Fruit fly (Drosophila melanogaster) whole organism, embryonic: ENCODE results near the gene CG17470.

Experiments
- Aef1 ChIP-seq: fragments of 200-800 bp; sonication (Bioruptor generic); IDR thresholded peaks from 3 replicates; pipeline ENCODE4 v1.3.6; 2022; ENCODE audit warnings: missing biosample characterization, missing genetic modification characterization
- BtbVII ChIP-seq: fragments of 200-800 bp; sonication (Bioruptor generic); optimal IDR thresholded peaks from 3 replicates; lab custom pipeline; 2017; ENCODE audit warnings: missing biosample characterization, mild to moderate bottlenecking, missing genetic modification characterization
- C15 ChIP-seq: fragments of 200-800 bp; sonication (Bioruptor generic); IDR thresholded peaks from 3 replicates; pipeline ENCODE4 v1.3.6; 2022; ENCODE audit warnings: missing biosample characterization, missing genetic modification characterization
- CG10462 ChIP-seq: fragments of 200-800 bp; sonication (Bioruptor generic); optimal IDR thresholded peaks from 2 replicates; lab custom pipeline; 2016; ENCODE audit warnings: missing biosample characterization, missing genetic modification characterization
- CG11398 ChIP-seq: fragments of 200-800 bp; sonication (Bioruptor generic); optimal IDR thresholded peaks from 2 replicates; lab custom pipeline; 2016; ENCODE audit warnings: missing biosample characterization, missing genetic modification characterization
- CG12744 ChIP-seq: fragments of 200-800 bp; sonication (Bioruptor generic); optimal IDR thresholded peaks from 2 replicates; lab custom pipeline; 2016; ENCODE audit warnings: missing biosample characterization, missing genetic modification characterization
- CG12769 ChIP-seq: fragments of 200-800 bp; sonication (Bioruptor generic); optimal IDR thresholded peaks from 2 replicates; lab custom pipeline; 2019; ENCODE audit warnings: missing biosample characterization, mild to moderate bottlenecking, missing genetic modification characterization, moderate library complexity
- CG13624 ChIP-seq: fragments of 200-800 bp; sonication (Bioruptor generic); optimal IDR thresholded peaks from 2 replicates; lab custom pipeline; 2016; ENCODE audit warnings: missing biosample characterization, missing genetic modification characterization
- CG14710 ChIP-seq: fragments of 200-800 bp; sonication (Bioruptor generic); optimal IDR thresholded peaks from 3 replicates; lab custom pipeline; 2019; ENCODE audit warnings: missing biosample characterization, mild to moderate bottlenecking, missing genetic modification characterization, moderate library complexity
- CG15011 ChIP-seq: fragments of 200-800 bp; sonication (Bioruptor generic); optimal IDR thresholded peaks from 3 replicates; lab custom pipeline; 2018; ENCODE audit warnings: missing biosample characterization, mild to moderate bottlenecking, missing genetic modification characterization
- CG1529 ChIP-seq: fragments of 200-800 bp; sonication (Bioruptor generic); optimal IDR thresholded peaks from 3 replicates; lab custom pipeline; 2018; ENCODE audit warnings: missing biosample characterization, missing genetic modification characterization
- CG17385 ChIP-seq: fragments of 200-800 bp; sonication (Bioruptor generic); optimal IDR thresholded peaks from 3 replicates; lab custom pipeline; 2018; ENCODE audit warnings: missing biosample characterization, mild to moderate bottlenecking, missing genetic modification characterization
- CG2875 ChIP-seq: fragments of 200-800 bp; sonication (Bioruptor generic); optimal IDR thresholded peaks from 2 replicates; lab custom pipeline; 2017; ENCODE audit warnings: missing biosample characterization, mild to moderate bottlenecking, missing genetic modification characterization, missing genetic modification reagents
- CG3281 ChIP-seq: fragments of 200-800 bp; sonication (Bioruptor generic); optimal IDR thresholded peaks from 3 replicates; lab custom pipeline; 2017; ENCODE audit warnings: missing biosample characterization, mild to moderate bottlenecking, missing genetic modification characterization
- CG34376 ChIP-seq: fragments of 200-800 bp; sonication (Bioruptor generic); optimal IDR thresholded peaks from 2 replicates; lab custom pipeline; 2018; ENCODE audit warnings: missing biosample characterization, mild to moderate bottlenecking, missing genetic modification characterization
- CG3726 ChIP-seq: fragments of 200-800 bp; sonication (Bioruptor generic); IDR thresholded peaks from 3 replicates; pipeline ENCODE4, ENCODE4 v1.3.6; 2022; ENCODE audit warnings: missing biosample characterization, missing genetic modification characterization
- CG5245 ChIP-seq: fragments of 200-800 bp; sonication (Bioruptor generic); optimal IDR thresholded peaks from 3 replicates; lab custom pipeline; 2016; ENCODE audit warnings: missing biosample characterization, missing genetic modification characterization
- CG7372 ChIP-seq: fragments of 200-800 bp; sonication (Bioruptor generic); IDR thresholded peaks from 2 replicates; pipeline ENCODE4 v1.3.6; 2022; ENCODE audit warnings: missing biosample characterization, missing genetic modification characterization
- CG7839 ChIP-seq: fragments of 200-800 bp; sonication (Bioruptor generic); optimal IDR thresholded peaks from 3 replicates; lab custom pipeline; 2018; ENCODE audit warnings: missing biosample characterization, mild to moderate bottlenecking, missing genetic modification characterization, moderate library complexity
- CkIIα-i1 ChIP-seq: fragments of 200-800 bp; sonication (Bioruptor generic); IDR thresholded peaks from 2 replicates; pipeline ENCODE4 v1.3.6; 2022; ENCODE audit warnings: missing biosample characterization, missing genetic modification characterization
- Dip3 ChIP-seq: fragments of 200-800 bp; sonication (Bioruptor generic); optimal IDR thresholded peaks from 3 replicates; lab custom pipeline; 2016; ENCODE audit warnings: missing biosample characterization, missing genetic modification characterization
- Dp ChIP-seq: fragments of 200-800 bp; sonication (Bioruptor generic); optimal IDR thresholded peaks from 2 replicates; lab custom pipeline; 2018; ENCODE audit warnings: missing biosample characterization, mild to moderate bottlenecking, missing genetic modification characterization, moderate library complexity
- Gug ChIP-seq: fragments of 200-800 bp; sonication (Bioruptor generic); IDR thresholded peaks from 4 replicates; pipeline ENCODE4 v1.3.6; 2022; ENCODE audit warnings: missing biosample characterization, missing genetic modification characterization
- HHEX ChIP-seq: fragments of 200-800 bp; sonication (Bioruptor generic); optimal IDR thresholded peaks from 3 replicates; lab custom pipeline; 2017; ENCODE audit warnings: missing biosample characterization, mild to moderate bottlenecking, missing genetic modification characterization, missing genetic modification reagents
- Hsf ChIP-seq: fragments of 200-800 bp; sonication (Bioruptor generic); optimal IDR thresholded peaks from 3 replicates; lab custom pipeline; 2016; ENCODE audit warnings: missing biosample characterization, missing genetic modification characterization
- MTF-1 ChIP-seq: fragments of 200-800 bp; sonication (Bioruptor generic); optimal IDR thresholded peaks from 2 replicates; lab custom pipeline; 2018; ENCODE audit warnings: missing biosample characterization, mild to moderate bottlenecking, missing genetic modification characterization, borderline replicate concordance
- Mrtf ChIP-seq: fragments of 200-800 bp; sonication (Bioruptor generic); IDR thresholded peaks from 3 replicates; pipeline ENCODE4 v1.3.6; 2022; ENCODE audit warnings: missing biosample characterization, missing genetic modification characterization
- Opbp ChIP-seq: fragments of 200-800 bp; sonication (Bioruptor generic); IDR thresholded peaks from 3 replicates; pipeline ENCODE4 v1.3.6; 2022; ENCODE audit warnings: missing biosample characterization, missing genetic modification characterization; ENCODE audit not compliant: partially characterized antibody
- Ptx1 ChIP-seq: fragments of 200-800 bp; sonication (Bioruptor generic); IDR thresholded peaks from 2 replicates; pipeline ENCODE4 v1.3.6; 2022; ENCODE audit warnings: missing biosample characterization, missing genetic modification characterization
- Stat92E ChIP-seq, 3 experiments: fragments of >200 bp in 2 of 3; fragments of 200-800 bp in 1 of 3; sonication (Bioruptor generic) in 1 of 3; optimal IDR thresholded peaks; 2 replicates each; lab custom pipeline; 2017 to 2019; ENCODE audit warnings: missing biosample characterization in 3 of 3, missing genetic modification characterization in 3 of 3, mild to moderate bottlenecking in 1 of 3, moderate library complexity in 1 of 3
- ab ChIP-seq: fragments of 200-800 bp; sonication (Bioruptor generic); optimal IDR thresholded peaks from 2 replicates; lab custom pipeline; 2016; ENCODE audit warnings: missing biosample characterization, missing genetic modification characterization
- corto ChIP-seq: fragments of 200-800 bp; sonication (Bioruptor generic); optimal IDR thresholded peaks from 2 replicates; lab custom pipeline; 2016; ENCODE audit warnings: missing biosample characterization, mild to moderate bottlenecking, missing genetic modification characterization, moderate library complexity
- fd96Cb ChIP-seq: fragments of 200-800 bp; sonication (Bioruptor generic); optimal IDR thresholded peaks from 2 replicates; lab custom pipeline; 2018; ENCODE audit warnings: missing biosample characterization, mild to moderate bottlenecking, missing genetic modification characterization, moderate library complexity
- gce ChIP-seq: fragments of 200-800 bp; sonication (Bioruptor generic); IDR thresholded peaks from 3 replicates; pipeline ENCODE4 v1.3.6; 2022; ENCODE audit warnings: missing biosample characterization, missing genetic modification characterization
- gsb-n ChIP-seq: fragments of 200-800 bp; sonication (Bioruptor generic); optimal IDR thresholded peaks from 3 replicates; lab custom pipeline; 2018; ENCODE audit warnings: missing biosample characterization, mild to moderate bottlenecking, missing genetic modification characterization
- hth ChIP-seq: fragments of >200 bp; optimal IDR thresholded peaks from 2 replicates; lab custom pipeline; 2017; ENCODE audit warnings: inconsistent platforms
- ken ChIP-seq: fragments of 200-800 bp; sonication (Bioruptor generic); IDR thresholded peaks from 3 replicates; pipeline ENCODE4 v1.3.6; 2022; ENCODE audit warnings: missing biosample characterization, missing genetic modification characterization
- lab ChIP-seq: fragments of 200-800 bp; sonication (Bioruptor generic); optimal IDR thresholded peaks from 3 replicates; lab custom pipeline; 2017; ENCODE audit warnings: missing biosample characterization, missing genetic modification characterization, mild to moderate bottlenecking, moderate library complexity, missing genetic modification reagents
- lmd ChIP-seq: fragments of 200-800 bp; sonication (Bioruptor generic); IDR thresholded peaks from 2 replicates; pipeline ENCODE4 v1.3.6; 2022; ENCODE audit warnings: missing biosample characterization, missing genetic modification characterization
- nerfin-1 ChIP-seq: fragments of 200-800 bp; sonication (Bioruptor generic); optimal IDR thresholded peaks from 3 replicates; lab custom pipeline; 2019; ENCODE audit warnings: missing biosample characterization, mild to moderate bottlenecking, missing genetic modification characterization, moderate library complexity
- nerfin-2 ChIP-seq: fragments of 200-800 bp; sonication (Bioruptor generic); IDR thresholded peaks from 2 replicates; pipeline ENCODE4 v1.3.6; 2022; ENCODE audit warnings: missing biosample characterization, missing genetic modification characterization; ENCODE audit not compliant: partially characterized antibody
- oc ChIP-seq: fragments of 200-800 bp; sonication (Bioruptor generic); optimal IDR thresholded peaks from 2 replicates; lab custom pipeline; 2018; ENCODE audit warnings: missing biosample characterization, mild to moderate bottlenecking, missing genetic modification characterization, moderate library complexity
- pho ChIP-seq: fragments of 200-800 bp; sonication (Bioruptor generic); optimal IDR thresholded peaks from 2 replicates; lab custom pipeline; 2016; ENCODE audit warnings: missing biosample characterization, missing genetic modification characterization
- phol ChIP-seq: fragments of 200-800 bp; sonication (Bioruptor generic); optimal IDR thresholded peaks from 3 replicates; lab custom pipeline; 2018; ENCODE audit warnings: missing biosample characterization, mild to moderate bottlenecking, missing genetic modification characterization, moderate library complexity
- run ChIP-seq: fragments of 200-800 bp; sonication (Bioruptor generic); optimal IDR thresholded peaks from 3 replicates; lab custom pipeline; 2018; ENCODE audit warnings: missing biosample characterization, mild to moderate bottlenecking, missing genetic modification characterization
- schlank ChIP-seq: fragments of 200-800 bp; sonication (Bioruptor generic); optimal IDR thresholded peaks from 2 replicates; lab custom pipeline; 2018; ENCODE audit warnings: missing biosample characterization, mild to moderate bottlenecking, missing genetic modification characterization
- scrt ChIP-seq: fragments of 200-800 bp; sonication (Bioruptor generic); optimal IDR thresholded peaks from 2 replicates; lab custom pipeline; 2018; ENCODE audit warnings: missing biosample characterization, mild to moderate bottlenecking, missing genetic modification characterization, moderate library complexity
- tio ChIP-seq: fragments of 200-800 bp; sonication (Bioruptor generic); optimal IDR thresholded peaks from 2 replicates; lab custom pipeline; 2017; ENCODE audit warnings: missing biosample characterization, missing genetic modification characterization, inconsistent platforms
- twi ChIP-seq: fragments of 200-800 bp; optimal IDR thresholded peaks from 2 replicates; lab custom pipeline; 2019; ENCODE audit warnings: missing biosample characterization, mild to moderate bottlenecking, missing genetic modification characterization, moderate library complexity
- usp ChIP-seq: fragments of >200 bp; optimal IDR thresholded peaks from 2 replicates; lab custom pipeline; 2017; ENCODE audit warnings: missing biosample characterization, missing genetic modification characterization
- vfl ChIP-seq: fragments of 200-800 bp; sonication (Bioruptor generic); optimal IDR thresholded peaks from 2 replicates; lab custom pipeline; 2016; ENCODE audit warnings: missing biosample characterization, missing genetic modification characterization
- zf30C ChIP-seq: fragments of 200-800 bp; sonication (Bioruptor generic); optimal IDR thresholded peaks from 3 replicates; lab custom pipeline; 2018; ENCODE audit warnings: missing biosample characterization, mild to moderate bottlenecking, missing genetic modification characterization

Gene CG17470

dm6 chr2L:20638413-20638812 is 4.6 kb downstream of the CG17470 start (continued):
- no peak for TF ChIP-seq CG34376 (GFP tag; lab: Kevin White, UChicago)
- no peak for TF ChIP-seq CG7839 (tag; lab: Kevin White, UChicago)
- TF ChIP-seq ab (GFP tag; lab: Kevin White, UChicago): no peak
- peak; percentile 67 for TF ChIP-seq CG12769 (tag; lab: Kevin White, UChicago)
- TF ChIP-seq CG11398 (GFP tag; lab: Kevin White, UChicago): no peak
- TF ChIP-seq Stat92E (GFP tag; optimal IDR thresholded peaks at IDR 0.05; lab: Kevin White, UChicago): peak in 1 of 3 experiments; percentile 36
- no peak for TF ChIP-seq schlank (tag; lab: Kevin White, UChicago)
- no peak for TF ChIP-seq lab (GFP tag; lab: Kevin White, UChicago)
- TF ChIP-seq fd96Cb (tag; lab: Kevin White, UChicago): no peak
- TF ChIP-seq Dip3: no peak
- TF ChIP-seq HHEX (GFP tag; lab: Kevin White, UChicago): no peak
- TF ChIP-seq CkIIα-i1 (GFP tag; lab: Robert Waterston, UW): no peak
- no peak for TF ChIP-seq CG12744 (GFP tag; lab: Kevin White, UChicago)
- no peak for TF ChIP-seq zf30C (GFP tag; lab: Kevin White, UChicago)
- no peak for TF ChIP-seq run (tag; lab: Kevin White, UChicago)
- no peak for TF ChIP-seq CG2875 (GFP tag; lab: Kevin White, UChicago)
- no peak for TF ChIP-seq Mrtf
- TF ChIP-seq CG15011: no peak
- TF ChIP-seq CG10462 (GFP tag; lab: Kevin White, UChicago): no peak
- TF ChIP-seq vfl (GFP tag; lab: Kevin White, UChicago): no peak
- no peak for TF ChIP-seq nerfin-1
- no peak for TF ChIP-seq CG7372
- TF ChIP-seq Opbp (GFP tag; lab: Robert Waterston, UW): peak; percentile 73; the same call in 2 of the 3 replicates
- no peak for TF ChIP-seq gsb-n
- TF ChIP-seq usp: no peak
- peak; percentile 96 for TF ChIP-seq Dp (GFP tag; lab: Kevin White, UChicago)
- peak; percentile 43; the same call in 2 of the 3 replicates for TF ChIP-seq ken (GFP tag; lab: Robert Waterston, UW)
- TF ChIP-seq C15 (GFP tag; lab: Robert Waterston, UW): no peak
- TF ChIP-seq Ptx1 (GFP tag; lab: Robert Waterston, UW): no peak
- no peak for TF ChIP-seq Hsf (GFP tag; lab: Kevin White, UChicago)
- no peak for TF ChIP-seq CG3726
- no peak for TF ChIP-seq CG5245 (GFP tag; lab: Kevin White, UChicago)
- no peak for TF ChIP-seq lmd (GFP tag; lab: Robert Waterston, UW)
- TF ChIP-seq CG3281 (GFP tag; lab: Kevin White, UChicago): no peak
- no peak for TF ChIP-seq hth (lab: Kevin White, UChicago)
- no peak for TF ChIP-seq nerfin-2
- no peak for TF ChIP-seq CG17385 (GFP tag; lab: Kevin White, UChicago)
- peak; percentile 43 for TF ChIP-seq CG14710 (tag; lab: Kevin White, UChicago)
- TF ChIP-seq Aef1 (GFP tag; lab: Robert Waterston, UW): no peak
- TF ChIP-seq scrt: no peak
- TF ChIP-seq twi (tag; lab: Kevin White, UChicago): no peak
- no peak for TF ChIP-seq corto (GFP tag; lab: Kevin White, UChicago)
- no peak for TF ChIP-seq gce (GFP tag; lab: Robert Waterston, UW)
- TF ChIP-seq CG1529: no peak
- TF ChIP-seq CG13624 (GFP tag; lab: Kevin White, UChicago): no peak
- TF ChIP-seq phol (tag; lab: Kevin White, UChicago): peak; percentile 20
- TF ChIP-seq Gug (GFP tag; lab: Robert Waterston, UW): no peak
- no peak for TF ChIP-seq BtbVII
- no peak for TF ChIP-seq tio
- TF ChIP-seq oc: no peak
- no peak for TF ChIP-seq pho (GFP tag; lab: Kevin White, UChicago)
- TF ChIP-seq MTF-1: no peak
